Fruit fly (Drosophila melanogaster) whole organism, embryonic: Measurements from ENCODE around the gene Uba4.

Experiments
- Ada2b ChIP-seq: fragments of 200-800 bp; sonication (Bioruptor generic); IDR thresholded peaks from 2 replicates; pipeline ENCODE4 v1.3.6; 2022; ENCODE audit warnings: missing biosample characterization, missing genetic modification characterization
- Awh ChIP-seq: fragments of 200-800 bp; sonication (Bioruptor generic); IDR thresholded peaks from 2 replicates; pipeline ENCODE4, ENCODE4 v1.3.6; 2022; ENCODE audit warnings: missing biosample characterization, missing genetic modification characterization
- CG10431 ChIP-seq: fragments of 200-800 bp; sonication (Bioruptor generic); optimal IDR thresholded peaks from 3 replicates; lab custom pipeline; 2018; ENCODE audit warnings: missing biosample characterization, mild to moderate bottlenecking, missing genetic modification characterization
- CG10462 ChIP-seq: fragments of 200-800 bp; sonication (Bioruptor generic); optimal IDR thresholded peaks from 2 replicates; lab custom pipeline; 2016; ENCODE audit warnings: missing biosample characterization, missing genetic modification characterization
- CG11247 ChIP-seq: fragments of 200-800 bp; sonication (Bioruptor generic); IDR thresholded peaks from 2 replicates; pipeline ENCODE4 v1.3.6; 2022; ENCODE audit warnings: missing biosample characterization, missing genetic modification characterization
- CG11504 ChIP-seq: fragments of 200-800 bp; sonication (Bioruptor generic); optimal IDR thresholded peaks from 3 replicates; lab custom pipeline; 2019; ENCODE audit warnings: missing biosample characterization, mild to moderate bottlenecking, missing genetic modification characterization, moderate library complexity
- CG14667 ChIP-seq: fragments of 200-800 bp; sonication (Bioruptor generic); IDR thresholded peaks from 2 replicates; pipeline ENCODE4 v1.3.6; 2022; ENCODE audit warnings: missing biosample characterization, missing genetic modification characterization
- CG15073 ChIP-seq: fragments of 200-800 bp; sonication (Bioruptor generic); optimal IDR thresholded peaks from 2 replicates; lab custom pipeline; 2016; ENCODE audit warnings: missing biosample characterization, missing genetic modification characterization
- CG15696 ChIP-seq: fragments of 200-800 bp; sonication (Bioruptor generic); optimal IDR thresholded peaks from 2 replicates; lab custom pipeline; 2019; ENCODE audit warnings: missing biosample characterization, mild to moderate bottlenecking, missing genetic modification characterization, moderate library complexity
- CG1647 ChIP-seq: fragments of 200-800 bp; sonication (Bioruptor generic); optimal IDR thresholded peaks from 3 replicates; lab custom pipeline; 2016; ENCODE audit warnings: missing biosample characterization, missing genetic modification characterization
- CG2116 ChIP-seq: fragments of 200-800 bp; sonication (Bioruptor generic); optimal IDR thresholded peaks from 3 replicates; lab custom pipeline; 2018; ENCODE audit warnings: missing biosample characterization, mild to moderate bottlenecking, missing genetic modification characterization
- CG2712 ChIP-seq: fragments of 200-800 bp; optimal IDR thresholded peaks from 3 replicates; lab custom pipeline; 2019; ENCODE audit warnings: missing biosample characterization, mild to moderate bottlenecking, missing genetic modification characterization, moderate library complexity
- CG2889 ChIP-seq: fragments of 200-800 bp; sonication (Bioruptor generic); IDR thresholded peaks from 3 replicates; pipeline ENCODE4 v1.3.6; 2022; ENCODE audit warnings: missing biosample characterization, missing genetic modification characterization
- CG34376 ChIP-seq: fragments of 200-800 bp; sonication (Bioruptor generic); optimal IDR thresholded peaks from 2 replicates; lab custom pipeline; 2018; ENCODE audit warnings: missing biosample characterization, mild to moderate bottlenecking, missing genetic modification characterization
- CG34422 ChIP-seq: fragments of 200-800 bp; sonication (Bioruptor generic); IDR thresholded peaks from 3 replicates; pipeline ENCODE4 v1.3.6; 2022; ENCODE audit warnings: missing biosample characterization, missing genetic modification characterization
- CG4424 ChIP-seq: fragments of 200-800 bp; sonication (Bioruptor generic); optimal IDR thresholded peaks from 3 replicates; lab custom pipeline; 2016; ENCODE audit warnings: missing biosample characterization, missing genetic modification characterization
- CG5953 ChIP-seq: fragments of 200-800 bp; sonication (Bioruptor generic); IDR thresholded peaks from 2 replicates; pipeline ENCODE4 v1.3.6; 2022; ENCODE audit warnings: missing biosample characterization, missing genetic modification characterization
- CG7786 ChIP-seq: fragments of 200-800 bp; sonication (Bioruptor generic); optimal IDR thresholded peaks from 2 replicates; lab custom pipeline; 2016; ENCODE audit warnings: missing biosample characterization, missing genetic modification characterization
- CG8388 ChIP-seq: fragments of 200-800 bp; sonication (Bioruptor generic); optimal IDR thresholded peaks from 2 replicates; lab custom pipeline; 2019; ENCODE audit warnings: missing biosample characterization, mild to moderate bottlenecking, missing genetic modification characterization, moderate library complexity
- CG9932 ChIP-seq: fragments of 200-800 bp; sonication (Bioruptor generic); IDR thresholded peaks from 2 replicates; pipeline ENCODE4 v1.3.6; 2022; ENCODE audit warnings: missing biosample characterization, missing genetic modification characterization
- D19A ChIP-seq: fragments of 200-800 bp; optimal IDR thresholded peaks from 3 replicates; lab custom pipeline; 2019; ENCODE audit warnings: missing biosample characterization, mild to moderate bottlenecking, missing genetic modification characterization, moderate library complexity
- Doc2 ChIP-seq: fragments of 200-800 bp; sonication (Bioruptor generic); IDR thresholded peaks from 2 replicates; pipeline ENCODE4 v1.3.6; 2022; ENCODE audit warnings: missing biosample characterization, missing genetic modification characterization
- Elba2 ChIP-seq: fragments of 200-800 bp; sonication (Bioruptor generic); optimal IDR thresholded peaks from 3 replicates; lab custom pipeline; 2016; ENCODE audit warnings: missing biosample characterization, missing genetic modification characterization
- Hand ChIP-seq: fragments of 200-800 bp; sonication (Bioruptor generic); optimal IDR thresholded peaks from 2 replicates; lab custom pipeline; 2017; ENCODE audit warnings: mild to moderate bottlenecking, missing biosample characterization, missing genetic modification reagents, missing genetic modification characterization
- HmgD ChIP-seq: fragments of 200-800 bp; sonication (Bioruptor generic); optimal IDR thresholded peaks from 3 replicates; lab custom pipeline; 2016; ENCODE audit warnings: missing biosample characterization, missing genetic modification characterization
- Hr78 ChIP-seq, 2 experiments: fragments of 200-800 bp in 1 of 2; fragments of >200 bp in 1 of 2; sonication (Bioruptor generic) in 1 of 2; optimal IDR thresholded peaks; 2 replicates each; lab custom pipeline; 2017 to 2019; ENCODE audit warnings: missing biosample characterization in 2 of 2, missing genetic modification characterization in 2 of 2, mild to moderate bottlenecking in 1 of 2, moderate library complexity in 1 of 2
- Lim3 ChIP-seq: fragments of 200-800 bp; sonication (Bioruptor generic); IDR thresholded peaks from 2 replicates; pipeline ENCODE4 v1.3.6; 2022; ENCODE audit warnings: missing biosample characterization, missing genetic modification characterization
- Neu2 ChIP-seq: fragments of 200-800 bp; sonication (Bioruptor generic); optimal IDR thresholded peaks from 3 replicates; lab custom pipeline; 2016; ENCODE audit warnings: missing biosample characterization, missing genetic modification characterization, borderline replicate concordance
- Nf-YB ChIP-seq: fragments of 200-800 bp; sonication (Bioruptor generic); optimal IDR thresholded peaks from 3 replicates; lab custom pipeline; 2019; ENCODE audit warnings: missing biosample characterization, mild to moderate bottlenecking, missing genetic modification characterization, moderate library complexity
- Ptx1 ChIP-seq: fragments of 200-800 bp; sonication (Bioruptor generic); IDR thresholded peaks from 2 replicates; pipeline ENCODE4 v1.3.6; 2022; ENCODE audit warnings: missing biosample characterization, missing genetic modification characterization
- Scr ChIP-seq: fragments of 200-800 bp; sonication (Bioruptor generic); IDR thresholded peaks from 2 replicates; pipeline ENCODE4 v1.3.6; 2022; ENCODE audit warnings: missing biosample characterization, missing genetic modification characterization; ENCODE audit not compliant: partially characterized antibody
- Ssrp ChIP-seq: fragments of 200-800 bp; sonication (Bioruptor generic); optimal IDR thresholded peaks from 2 replicates; lab custom pipeline; 2018; ENCODE audit warnings: missing biosample characterization, mild to moderate bottlenecking, missing genetic modification characterization, moderate library complexity
- TFAM ChIP-seq: fragments of 200-800 bp; sonication (Bioruptor generic); optimal IDR thresholded peaks from 2 replicates; lab custom pipeline; 2017; ENCODE audit warnings: missing biosample characterization, missing genetic modification characterization, inconsistent platforms
- ash1 ChIP-seq: fragments of 200-800 bp; sonication (Bioruptor generic); optimal IDR thresholded peaks from 2 replicates; lab custom pipeline; 2018; ENCODE audit warnings: missing biosample characterization, mild to moderate bottlenecking, missing genetic modification characterization
- az2 ChIP-seq: fragments of 200-800 bp; sonication (Bioruptor generic); optimal IDR thresholded peaks from 3 replicates; lab custom pipeline; 2016; ENCODE audit warnings: missing biosample characterization, missing genetic modification characterization
- bab2 ChIP-seq: fragments of 200-800 bp; sonication (Bioruptor generic); optimal IDR thresholded peaks from 2 replicates; lab custom pipeline; 2016; ENCODE audit warnings: missing biosample characterization, missing genetic modification characterization
- bcd ChIP-seq: fragments of 200-800 bp; sonication (Bioruptor generic); optimal IDR thresholded peaks from 2 replicates; lab custom pipeline; 2017; ENCODE audit warnings: missing biosample characterization, mild to moderate bottlenecking, missing genetic modification characterization
- chm ChIP-seq: fragments of 200-800 bp; sonication (Bioruptor generic); IDR thresholded peaks from 2 replicates; pipeline ENCODE4 v1.3.6; 2022; ENCODE audit warnings: missing biosample characterization, missing genetic modification characterization
- chn ChIP-seq: fragments of 200-800 bp; sonication (Bioruptor generic); optimal IDR thresholded peaks from 2 replicates; lab custom pipeline; 2016; ENCODE audit warnings: missing biosample characterization, missing genetic modification characterization
- disco-r ChIP-seq: fragments of 200-800 bp; sonication (Bioruptor generic); optimal IDR thresholded peaks from 2 replicates; lab custom pipeline; 2016; ENCODE audit warnings: missing biosample characterization, missing genetic modification characterization
- dpn ChIP-seq, 2 experiments: fragments of 200-800 bp; sonication (Bioruptor generic); optimal IDR thresholded peaks; 3 replicates each; lab custom pipeline; 2016; ENCODE audit warnings: missing biosample characterization in 2 of 2, missing genetic modification characterization in 2 of 2
- fd64A ChIP-seq: fragments of 200-800 bp; sonication (Bioruptor generic); optimal IDR thresholded peaks from 3 replicates; lab custom pipeline; 2018; ENCODE audit warnings: missing biosample characterization, mild to moderate bottlenecking, missing genetic modification characterization
- gfzf ChIP-seq: fragments of 200-800 bp; sonication (Bioruptor generic); optimal IDR thresholded peaks from 2 replicates; lab custom pipeline; 2016; ENCODE audit warnings: missing biosample characterization, mild to moderate bottlenecking, missing genetic modification characterization, moderate library complexity
- gt ChIP-seq: fragments of 200-800 bp; sonication (Bioruptor generic); IDR thresholded peaks from 2 replicates; pipeline ENCODE4 v1.3.6; 2022; ENCODE audit warnings: missing biosample characterization, missing genetic modification characterization
- hkb ChIP-seq, 2 experiments: fragments of 200-800 bp in 1 of 2; fragments of >200 bp in 1 of 2; sonication (Bioruptor generic) in 1 of 2; IDR thresholded peaks in 1 of 2; optimal IDR thresholded peaks in 1 of 2; 2 replicates each; pipeline versions ENCODE4 v1.3.6 to Lab custom; 2017 to 2022; ENCODE audit warnings: missing biosample characterization in 1 of 2, missing genetic modification characterization in 1 of 2
- nerfin-1 ChIP-seq: fragments of 200-800 bp; sonication (Bioruptor generic); optimal IDR thresholded peaks from 3 replicates; lab custom pipeline; 2019; ENCODE audit warnings: missing biosample characterization, mild to moderate bottlenecking, missing genetic modification characterization, moderate library complexity
- pnt ChIP-seq: fragments of 200-800 bp; sonication (Bioruptor generic); optimal IDR thresholded peaks from 3 replicates; lab custom pipeline; 2016; ENCODE audit warnings: missing biosample characterization, missing genetic modification characterization
- rib ChIP-seq: fragments of 200-800 bp; sonication (Bioruptor generic); IDR thresholded peaks from 2 replicates; pipeline ENCODE4 v1.3.6; 2022; ENCODE audit warnings: missing biosample characterization, missing genetic modification characterization
- seq ChIP-seq: fragments of 200-800 bp; sonication (Bioruptor generic); IDR thresholded peaks from 2 replicates; pipeline ENCODE4 v1.3.6; 2022; ENCODE audit warnings: missing biosample characterization, missing genetic modification characterization
- sisA ChIP-seq: fragments of 200-800 bp; sonication (Bioruptor generic); IDR thresholded peaks from 2 replicates; pipeline ENCODE4 v1.3.6; 2022; ENCODE audit warnings: missing biosample characterization, missing genetic modification characterization
- vnd ChIP-seq: fragments of 200-800 bp; sonication (Bioruptor generic); IDR thresholded peaks from 3 replicates; pipeline ENCODE4 v1.3.6; 2022; ENCODE audit warnings: missing biosample characterization, missing genetic modification characterization; ENCODE audit not compliant: partially characterized antibody
- zfh1 ChIP-seq: fragments of 200-800 bp; sonication (Bioruptor generic); IDR thresholded peaks from 3 replicates; pipeline ENCODE4 v1.3.6; 2022; ENCODE audit warnings: missing biosample characterization, missing genetic modification characterization

The Uba4 gene

DNA sequence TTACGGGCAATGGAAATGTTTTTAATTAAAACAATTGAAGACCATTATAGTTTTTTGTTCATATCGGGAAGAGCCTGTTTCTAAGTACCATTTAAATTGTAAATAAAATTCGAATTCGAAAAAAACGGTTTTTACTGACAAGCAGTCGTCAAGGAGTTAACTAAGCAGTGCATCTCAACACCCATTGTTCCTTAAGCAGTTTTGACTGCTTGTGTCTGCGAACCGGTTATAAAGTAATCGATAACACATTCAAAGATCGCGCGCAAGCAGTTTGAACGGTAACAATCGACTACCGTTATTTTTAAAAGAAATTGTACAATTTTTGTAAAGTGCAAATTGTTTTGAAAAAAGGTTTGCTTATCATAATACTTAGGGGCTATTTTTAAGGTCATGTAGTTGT lies 39.2 kb upstream of the Uba4 start (continued):
- 0 out of 2 replicates have a peak, but pooled peaks have one; percentile 14 for TF ChIP-seq CG9932 (GFP tag; lab: Robert Waterston, UW)
- TF ChIP-seq az2 = no peak
- no peak for TF ChIP-seq nerfin-1
- no peak for TF ChIP-seq CG34376 (GFP tag; lab: Kevin White, UChicago)
- no peak for TF ChIP-seq bcd
- no peak for TF ChIP-seq Lim3 (GFP tag; lab: Robert Waterston, UW)
- TF ChIP-seq vnd (GFP tag; lab: Robert Waterston, UW) = peak; percentile 36; the same call in 2 of the 3 replicates
- TF ChIP-seq CG14667 (GFP tag; lab: Robert Waterston, UW) = no peak
- TF ChIP-seq Awh (GFP tag; lab: Robert Waterston, UW) = no peak
- no peak for TF ChIP-seq Hand (GFP tag; lab: Kevin White, UChicago)
- TF ChIP-seq Ssrp (tag; lab: Kevin White, UChicago) = no peak
- TF ChIP-seq hkb (optimal IDR thresholded peaks at IDR 0.05; lab: Kevin White, UChicago) = peak; percentile 2
- no peak for TF ChIP-seq hkb (GFP tag; IDR thresholded peaks at IDR 0.05; lab: Robert Waterston, UW)
- no peak for TF ChIP-seq fd64A (GFP tag; lab: Kevin White, UChicago)
- peak; percentile 23 for TF ChIP-seq gfzf (GFP tag; lab: Kevin White, UChicago)
- TF ChIP-seq CG34422 = no peak
- no peak for TF ChIP-seq Doc2 (GFP tag; lab: Robert Waterston, UW)
- TF ChIP-seq CG2116 (GFP tag; lab: Kevin White, UChicago) = peak; percentile 53
- TF ChIP-seq HmgD = peak; percentile 84
- peak; percentile 46 for TF ChIP-seq chn (GFP tag; lab: Kevin White, UChicago)
- TF ChIP-seq CG4424 (GFP tag; lab: Kevin White, UChicago) = no peak
- TF ChIP-seq pnt (GFP tag; lab: Kevin White, UChicago) = no peak
- no peak for TF ChIP-seq sisA
- no peak for TF ChIP-seq CG15073 (GFP tag; lab: Kevin White, UChicago)
- TF ChIP-seq CG2712 (tag; lab: Kevin White, UChicago) = peak; percentile 28
- TF ChIP-seq Nf-YB (GFP tag; lab: Kevin White, UChicago) = no peak
- no peak for TF ChIP-seq chm
- no peak for TF ChIP-seq CG5953
- TF ChIP-seq Scr (GFP tag; lab: Robert Waterston, UW) = peak; percentile 7; the same call in 1 of the 2 replicates
- TF ChIP-seq ash1 (GFP tag; lab: Kevin White, UChicago) = no peak
- TF ChIP-seq Neu2 = no peak
- TF ChIP-seq CG1647 (GFP tag; lab: Kevin White, UChicago) = no peak
- TF ChIP-seq Elba2 (GFP tag; lab: Kevin White, UChicago) = no peak
- no peak for TF ChIP-seq Ada2b (GFP tag; lab: Robert Waterston, UW)
- TF ChIP-seq zfh1 (GFP tag; lab: Robert Waterston, UW) = no peak
- no peak for TF ChIP-seq Ptx1
- no peak for TF ChIP-seq CG8388 (GFP tag; lab: Kevin White, UChicago)
- no peak for TF ChIP-seq rib
- TF ChIP-seq bab2 (GFP tag; lab: Kevin White, UChicago) = no peak
- TF ChIP-seq CG11504 (tag; lab: Kevin White, UChicago) = peak; percentile 41
- TF ChIP-seq CG7786 = no peak
- TF ChIP-seq Hr78 (GFP tag; optimal IDR thresholded peaks at IDR 0.05; lab: Kevin White, UChicago) = peak in 1 of 2 experiments; percentile 49
- TF ChIP-seq gt (GFP tag; lab: Robert Waterston, UW) = no peak
- TF ChIP-seq CG10462 (GFP tag; lab: Kevin White, UChicago) = no peak
- no peak for TF ChIP-seq disco-r
- TF ChIP-seq seq = no peak
- no peak for TF ChIP-seq D19A (tag; lab: Kevin White, UChicago)
- no peak for TF ChIP-seq CG11247 (GFP tag; lab: Robert Waterston, UW)
- TF ChIP-seq CG15696 (tag; lab: Kevin White, UChicago) = no peak
- TF ChIP-seq CG2889 (GFP tag; lab: Robert Waterston, UW) = no peak
- no peak for TF ChIP-seq CG10431 (GFP tag; lab: Kevin White, UChicago)
- TF ChIP-seq TFAM = no peak
- peak in 1 of 2 experiments; percentile 20 for TF ChIP-seq dpn (GFP tag; optimal IDR thresholded peaks at IDR 0.05; lab: Kevin White, UChicago)
